Worm (Caenorhabditis elegans) whole organism, L2 larva: ENCODE results near the gene acs-18.

Source experiments
- C34F6.9 ChIP-seq: fragments of 150-350 bp; optimal IDR thresholded peaks from 2 replicates; lab custom pipeline; 2014; ENCODE audit warnings: missing biosample characterization, missing genetic modification characterization
- F13H6.1 ChIP-seq: sonication (generic microtip); optimal IDR thresholded peaks from 2 replicates; lab custom pipeline; 2016; ENCODE audit warnings: missing genetic modification characterization, missing compliant biosample characterization
- R02D3.7 ChIP-seq: fragments of 150-350 bp; optimal IDR thresholded peaks from 2 replicates; lab custom pipeline; 2014; ENCODE audit warnings: missing biosample characterization, missing genetic modification characterization
- Y55F3AM.14 ChIP-seq: fragments of 200-800 bp; sonication (Bioruptor generic); optimal IDR thresholded peaks from 2 replicates; lab custom pipeline; 2018; ENCODE audit warnings: mild to moderate bottlenecking, missing genetic modification characterization, missing compliant biosample characterization
- ZK546.5 ChIP-seq: sonication (generic microtip); optimal IDR thresholded peaks from 2 replicates; lab custom pipeline; 2017; ENCODE audit warnings: missing biosample characterization, missing genetic modification characterization
- alr-1 ChIP-seq: fragments of 150-350 bp; optimal IDR thresholded peaks from 2 replicates; lab custom pipeline; 2014; ENCODE audit warnings: missing biosample characterization, missing genetic modification characterization
- ama-1 ChIP-seq: fragments of 150-350 bp; optimal IDR thresholded peaks from 2 replicates; lab custom pipeline; 2018; ENCODE audit warnings: inconsistent platforms
- blmp-1 ChIP-seq: sonication (generic microtip); optimal IDR thresholded peaks from 2 replicates; lab custom pipeline; 2017; ENCODE audit warnings: missing genetic modification characterization, mild to moderate bottlenecking, missing compliant biosample characterization, antibody characterized with exemption, moderate library complexity; ENCODE audit not compliant: insufficient read depth
- ceh-82 ChIP-seq: fragments of 150-350 bp; optimal IDR thresholded peaks from 2 replicates; lab custom pipeline; 2014; ENCODE audit warnings: missing biosample characterization, missing genetic modification characterization
- crh-2 ChIP-seq: sonication (generic microtip); optimal IDR thresholded peaks from 2 replicates; lab custom pipeline; 2017; ENCODE audit warnings: missing biosample characterization, missing genetic modification characterization
- egl-27 ChIP-seq: sonication (generic microtip); optimal IDR thresholded peaks from 3 replicates; lab custom pipeline; 2017; ENCODE audit warnings: missing biosample characterization, missing genetic modification reagents, missing genetic modification characterization
- elt-1 ChIP-seq: fragments of 150-350 bp; optimal IDR thresholded peaks from 2 replicates; lab custom pipeline; 2014; ENCODE audit warnings: missing biosample characterization, missing genetic modification characterization
- elt-3 ChIP-seq: sonication (generic microtip); optimal IDR thresholded peaks from 2 replicates; lab custom pipeline; 2017; ENCODE audit warnings: missing biosample characterization, missing genetic modification characterization
- gmeb-1 ChIP-seq: fragments of 150-350 bp; optimal IDR thresholded peaks from 2 replicates; lab custom pipeline; 2014; ENCODE audit warnings: missing biosample characterization, missing genetic modification characterization
- lin-11 ChIP-seq: fragments of 150-350 bp; sonication (generic microtip); optimal IDR thresholded peaks from 2 replicates; lab custom pipeline; 2014; ENCODE audit warnings: missing biosample characterization, missing genetic modification characterization, inconsistent platforms, mixed read lengths
- lin-39 ChIP-seq: fragments of 150-350 bp; optimal IDR thresholded peaks from 2 replicates; lab custom pipeline; 2014; ENCODE audit warnings: missing biosample characterization, missing genetic modification reagents, missing genetic modification characterization
- lsy-2 ChIP-seq, 2 experiments: fragments of 150-350 bp in 1 of 2; sonication (generic microtip) in 1 of 2; optimal IDR thresholded peaks; 2 replicates each; lab custom pipeline; 2014 to 2017; ENCODE audit warnings: missing biosample characterization in 2 of 2, missing genetic modification characterization in 2 of 2
- mab-5 ChIP-seq: fragments of 150-350 bp; optimal IDR thresholded peaks from 2 replicates; lab custom pipeline; 2014; ENCODE audit warnings: missing biosample characterization, missing genetic modification characterization
- mdl-1 ChIP-seq, 2 experiments: fragments of 150-350 bp in 1 of 2; sonication (generic microtip) in 1 of 2; optimal IDR thresholded peaks; 2 replicates each; lab custom pipeline; 2017; ENCODE audit warnings: missing biosample characterization in 2 of 2, missing genetic modification characterization in 2 of 2
- nhr-10 ChIP-seq: sonication (generic microtip); optimal IDR thresholded peaks from 2 replicates; lab custom pipeline; 2017; ENCODE audit warnings: missing biosample characterization, missing genetic modification characterization
- nhr-11 ChIP-seq: fragments of 150-350 bp; optimal IDR thresholded peaks from 2 replicates; lab custom pipeline; 2014; ENCODE audit warnings: missing biosample characterization, missing genetic modification characterization
- nhr-23 ChIP-seq: fragments of 150-350 bp; optimal IDR thresholded peaks from 2 replicates; lab custom pipeline; 2014; ENCODE audit warnings: missing biosample characterization, missing genetic modification reagents, missing genetic modification characterization
- nhr-237 ChIP-seq: fragments of 150-350 bp; optimal IDR thresholded peaks from 2 replicates; lab custom pipeline; 2014; ENCODE audit warnings: missing biosample characterization, missing genetic modification characterization
- nhr-25 ChIP-seq: fragments of 150-350 bp; sonication (generic microtip); optimal IDR thresholded peaks from 3 replicates; lab custom pipeline; 2014; ENCODE audit warnings: missing biosample characterization, missing genetic modification characterization
- nhr-6 ChIP-seq: fragments of 150-350 bp; optimal IDR thresholded peaks from 2 replicates; lab custom pipeline; 2014; ENCODE audit warnings: missing biosample characterization, missing genetic modification characterization
- nhr-77 ChIP-seq: fragments of 150-350 bp; optimal IDR thresholded peaks from 2 replicates; lab custom pipeline; 2014; ENCODE audit warnings: missing biosample characterization, missing genetic modification characterization
- peb-1 ChIP-seq: fragments of 150-350 bp; optimal IDR thresholded peaks from 2 replicates; lab custom pipeline; 2014; ENCODE audit warnings: missing biosample characterization, missing genetic modification characterization
- skn-1 ChIP-seq: sonication (generic microtip); optimal IDR thresholded peaks from 2 replicates; lab custom pipeline; 2017; ENCODE audit warnings: missing biosample characterization, missing genetic modification characterization
- snpc-4 ChIP-seq: fragments of 150-350 bp; optimal IDR thresholded peaks from 2 replicates; lab custom pipeline; 2014; ENCODE audit warnings: missing biosample characterization, missing genetic modification characterization
- unc-39 ChIP-seq: fragments of 150-350 bp; optimal IDR thresholded peaks from 2 replicates; lab custom pipeline; 2014; ENCODE audit warnings: missing biosample characterization, missing genetic modification characterization
- unc-55 ChIP-seq: fragments of 150-350 bp; sonication (generic microtip); optimal IDR thresholded peaks from 3 replicates; lab custom pipeline; 2014; ENCODE audit warnings: missing biosample characterization, missing genetic modification reagents, missing genetic modification characterization
- unc-62 ChIP-seq: fragments of 150-350 bp; optimal IDR thresholded peaks from 2 replicates; lab custom pipeline; 2014; ENCODE audit warnings: missing biosample characterization, missing genetic modification reagents, missing genetic modification characterization
- zag-1 ChIP-seq: fragments of 150-350 bp; optimal IDR thresholded peaks from 2 replicates; lab custom pipeline; 2014; ENCODE audit warnings: missing biosample characterization, missing genetic modification characterization
- ztf-1 ChIP-seq: fragments of 200-800 bp; sonication (Bioruptor generic); conservative IDR thresholded peaks from 2 replicates; pipeline ENCODE4 v1.3.6; 2022; ENCODE audit warnings: missing genetic modification characterization, missing compliant biosample characterization
- ztf-11 ChIP-seq: sonication (generic microtip); optimal IDR thresholded peaks from 2 replicates; lab custom pipeline; 2017; ENCODE audit warnings: missing biosample characterization, missing genetic modification characterization
- ztf-4 ChIP-seq: fragments of 150-350 bp; optimal IDR thresholded peaks from 2 replicates; lab custom pipeline; 2014; ENCODE audit warnings: missing biosample characterization, missing genetic modification characterization

Gene acs-18

ce11 chrIV:10311115-10311514 lies 2.4 kb downstream of the acs-18 start:
- TF ChIP-seq nhr-11 (tag; lab: Kevin White, UChicago): no peak
- TF ChIP-seq ztf-11 (tag; lab: Kevin White, UChicago): no peak
- TF ChIP-seq R02D3.7 (tag; lab: Kevin White, UChicago): no peak
- TF ChIP-seq ztf-1: no peak
- no peak for TF ChIP-seq mdl-1 (tag; optimal IDR thresholded peaks at IDR 0.05; lab: Kevin White, UChicago)
- TF ChIP-seq ZK546.5: no peak
- no peak for TF ChIP-seq nhr-237 (tag; lab: Kevin White, UChicago)
- TF ChIP-seq ama-1 (lab: Kevin White, UChicago): no peak
- no peak for TF ChIP-seq ztf-4 (tag; lab: Kevin White, UChicago)
- TF ChIP-seq lsy-2 (tag; optimal IDR thresholded peaks at IDR 0.05; lab: Kevin White, UChicago): no peak
- no peak for TF ChIP-seq unc-62 (GFP tag; lab: Kevin White, UChicago)
- TF ChIP-seq elt-3 (tag; lab: Kevin White, UChicago): no peak
- TF ChIP-seq skn-1 (tag; lab: Kevin White, UChicago): no peak
- no peak for TF ChIP-seq F13H6.1 (tag; lab: Kevin White, UChicago)
- TF ChIP-seq peb-1: no peak
- TF ChIP-seq nhr-77 (tag; lab: Kevin White, UChicago): no peak
- TF ChIP-seq gmeb-1 (tag; lab: Kevin White, UChicago): no peak
- no peak for TF ChIP-seq egl-27 (tag; lab: Kevin White, UChicago)
- TF ChIP-seq mab-5 (tag; lab: Kevin White, UChicago): no peak

ce11 chrIV:10310329-10310728 lies 3.1 kb downstream of the acs-18 start, which contains the start of gene R09E10.8:
R09E10.8 (minus strand) TSS chrIV:10310429.
- TF ChIP-seq unc-39 (tag; lab: Kevin White, UChicago) (no peak), unc-62 (GFP tag; lab: Kevin White, UChicago) (no peak), crh-2 (tag; lab: Kevin White, UChicago) (no peak), skn-1 (tag; lab: Kevin White, UChicago) (no peak), nhr-25 (tag; lab: Kevin White, UChicago) (no peak), alr-1 (tag; lab: Kevin White, UChicago) (no peak), C34F6.9 (no peak), ztf-1 (no peak), nhr-77 (tag; lab: Kevin White, UChicago) (no peak), lin-39 (tag; lab: Kevin White, UChicago) (no peak), elt-3 (tag; lab: Kevin White, UChicago) (no peak), unc-55 (no peak), blmp-1 (tag; lab: Kevin White, UChicago) (no peak), ceh-82 (tag; lab: Kevin White, UChicago) (no peak), R02D3.7 (tag; lab: Kevin White, UChicago) (no peak), snpc-4 (tag; lab: Kevin White, UChicago) (no peak), Y55F3AM.14 (GFP tag; lab: Kevin White, UChicago) (no peak), mdl-1 (tag; optimal IDR thresholded peaks at IDR 0.05; lab: Kevin White, UChicago) (no peak), egl-27 (tag; lab: Kevin White, UChicago) (no peak)
- TF ChIP-seq, all 48 proteins: peak for 0

DNA sequence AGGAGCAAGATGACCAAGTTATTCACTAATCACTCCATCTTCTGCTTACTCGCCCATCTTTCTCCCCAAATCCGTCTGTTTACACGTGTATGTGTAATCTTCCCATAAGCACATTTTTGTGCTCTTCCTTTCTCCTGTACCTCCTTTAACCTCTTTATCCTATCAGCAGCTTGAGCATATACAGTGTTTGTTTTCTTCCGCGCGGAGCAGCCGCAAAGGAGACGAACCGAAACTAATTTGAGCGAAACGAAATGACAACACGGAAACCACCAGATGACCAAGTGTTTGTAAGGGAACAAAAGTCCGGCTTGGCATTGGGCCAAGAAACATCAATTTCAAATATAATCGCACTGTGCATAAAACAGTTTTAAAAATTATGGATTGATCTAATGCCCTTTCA lies 9.1 kb downstream of the acs-18 start:
- no peak for TF ChIP-seq nhr-10
- TF ChIP-seq skn-1 (tag; lab: Kevin White, UChicago): no peak
- no peak for TF ChIP-seq egl-27 (tag; lab: Kevin White, UChicago)
- TF ChIP-seq nhr-11 (tag; lab: Kevin White, UChicago): no peak
- no peak for TF ChIP-seq mab-5 (tag; lab: Kevin White, UChicago)
- no peak for TF ChIP-seq lin-39 (tag; lab: Kevin White, UChicago)
- no peak for TF ChIP-seq elt-1
- TF ChIP-seq F13H6.1 (tag; lab: Kevin White, UChicago): no peak
- TF ChIP-seq mdl-1 (tag; optimal IDR thresholded peaks at IDR 0.05; lab: Kevin White, UChicago): no peak
- no peak for TF ChIP-seq elt-3 (tag; lab: Kevin White, UChicago)
- TF ChIP-seq C34F6.9: no peak
- TF ChIP-seq nhr-6 (tag; lab: Kevin White, UChicago): no peak
- no peak for TF ChIP-seq zag-1 (tag; lab: Kevin White, UChicago)
- no peak for TF ChIP-seq lin-11 (tag; lab: Kevin White, UChicago)
- TF ChIP-seq, all 48 proteins: peak for 0

DNA sequence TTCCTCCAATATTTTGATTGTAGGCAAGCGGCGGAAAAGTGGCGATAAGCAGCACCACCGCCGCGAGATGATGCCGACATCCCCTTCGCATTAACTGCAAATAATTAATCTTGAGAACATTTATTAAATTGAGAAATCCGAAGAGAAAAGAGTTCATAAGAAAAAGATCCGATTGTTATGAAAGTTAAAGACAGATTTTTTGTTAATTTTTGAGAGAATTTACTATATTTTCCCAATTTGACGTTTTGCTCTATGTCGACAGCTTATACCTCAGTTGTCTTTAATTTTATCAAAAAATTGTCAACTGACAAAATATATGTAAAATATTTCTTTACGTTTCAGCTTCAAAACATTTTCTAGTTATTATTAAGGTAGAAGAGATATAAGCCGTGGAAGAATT lies 11.3 kb downstream of the acs-18 start, which contains the start of gene R09E10.5:
TSS of gene R09E10.5 (minus strand) at position 101 of the 400 bp plus-strand sequence.
- no peak for TF ChIP-seq alr-1 (tag; lab: Kevin White, UChicago)
- TF ChIP-seq nhr-23 (tag; lab: Kevin White, UChicago): no peak
- no peak for TF ChIP-seq peb-1
- TF ChIP-seq nhr-10: no peak
- TF ChIP-seq, all 48 proteins: peak for 0
